Worm (Caenorhabditis elegans): ENCODE results near the gene cnk-1.

Gene cnk-1

ce11 chrIII:10314234-10314633, 43.2 kb downstream of the cnk-1 start:
- TF ChIP-seq ceh-36 (tag; optimal IDR thresholded peaks at IDR 0.05), result no peak
- no peak for TF ChIP-seq ceh-13 (GFP tag; optimal IDR thresholded peaks at IDR 0.05)

DNA sequence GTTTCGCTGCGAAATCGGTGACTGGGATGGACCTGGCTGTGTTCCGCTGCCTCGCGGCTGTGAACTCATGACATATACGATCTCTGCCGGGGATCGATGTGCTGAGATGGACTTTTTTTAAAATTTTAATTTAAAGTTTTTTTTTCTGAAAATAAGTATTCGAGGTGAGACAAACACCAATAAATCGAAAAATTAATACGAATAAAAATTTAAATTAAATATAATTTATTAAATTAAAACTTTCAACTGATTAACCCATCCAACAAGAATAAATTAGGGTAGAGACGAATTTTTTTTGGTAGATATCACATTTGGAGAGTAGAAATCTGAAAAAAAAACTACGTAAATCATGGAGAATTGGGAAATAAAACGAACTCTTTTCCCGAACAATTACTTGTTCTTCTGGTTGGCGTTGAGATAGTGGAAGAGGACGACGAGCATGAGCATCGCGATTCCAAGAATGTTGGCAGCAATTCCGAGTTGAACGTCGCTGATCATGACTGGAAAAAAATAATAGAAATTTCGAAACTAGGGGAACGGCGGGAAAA, 47.1 kb downstream of the cnk-1 start, which contains the start of the genes unc-50 and ostf-4:
TSS of gene unc-50 (minus strand) at position 101 of the 548 bp plus-strand sequence.
TSS of gene ostf-4 (minus strand) at position 498 of the 548 bp plus-strand sequence.
- TF ChIP-seq hmg-4 (GFP tag; optimal IDR thresholded peaks at IDR 0.05) (no peak), hmbx-1 (tag; optimal IDR thresholded peaks at IDR 0.05) (no peak), ceh-13 (GFP tag; optimal IDR thresholded peaks at IDR 0.05) (no peak), B0310.2 (tag; optimal IDR thresholded peaks at IDR 0.05) (no peak), flt-1 (GFP tag; IDR thresholded peaks at IDR 0.05) (no peak), ama-1 (optimal IDR thresholded peaks at IDR 0.05) (no peak), tbx-37 (GFP tag; conservative IDR thresholded peaks at IDR 0.05) (no peak), hnd-1 (tag; optimal IDR thresholded peaks at IDR 0.05) (no peak), tra-4 (tag; optimal IDR thresholded peaks at IDR 0.05) (no peak), tbx-11 (GFP tag; IDR thresholded peaks at IDR 0.05) (no peak), sea-1 (GFP tag; conservative IDR thresholded peaks at IDR 0.05) (no peak), pes-1 (GFP tag; IDR thresholded peaks at IDR 0.05) (no peak), scrt-1 (GFP tag; IDR thresholded peaks at IDR 0.05) (no peak)

DNA sequence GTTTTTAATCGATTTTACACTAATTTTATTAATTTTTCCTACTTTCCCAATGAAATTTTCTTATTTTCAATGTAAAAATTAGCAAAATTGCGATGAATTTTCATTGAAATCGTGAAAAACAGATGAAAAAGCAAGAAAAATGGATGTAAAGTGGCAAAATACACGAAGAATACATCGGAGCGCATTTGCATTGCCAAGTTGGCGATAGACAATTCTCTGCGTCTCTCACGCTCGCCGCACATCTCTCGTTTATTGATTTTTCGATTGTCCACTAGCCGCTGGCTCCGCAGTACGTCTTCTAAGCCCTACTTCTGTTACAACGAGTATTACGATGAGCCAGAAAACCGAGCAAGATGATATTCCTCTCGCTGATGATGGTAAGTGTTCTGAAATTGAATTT, 47.7 kb downstream of the cnk-1 start, which contains the start of gene unc-69:
TSS of gene unc-69 (plus strand) at position 185 of the 400 bp plus-strand sequence.
- no peak for TF ChIP-seq tra-4 (tag; optimal IDR thresholded peaks at IDR 0.05)

ce11 chrIII:10320788-10321187, 49.7 kb downstream of the cnk-1 start, which contains the start of gene sas-7:
sas-7 (plus strand) TSS chrIII:10321019.
- TF ChIP-seq B0310.2 (tag; optimal IDR thresholded peaks at IDR 0.05), result no peak
- TF ChIP-seq hmg-4 (GFP tag; optimal IDR thresholded peaks at IDR 0.05), result no peak
- TF ChIP-seq sea-1 (GFP tag; conservative IDR thresholded peaks at IDR 0.05), result no peak
- no peak for TF ChIP-seq ets-7 (tag; optimal IDR thresholded peaks at IDR 0.05)
- no peak for TF ChIP-seq tra-4 (tag; optimal IDR thresholded peaks at IDR 0.05)
- TF ChIP-seq flt-1 (GFP tag; IDR thresholded peaks at IDR 0.05), result no peak
- TF ChIP-seq ceh-13 (GFP tag; optimal IDR thresholded peaks at IDR 0.05), result no peak
- TF ChIP-seq hmbx-1 (tag; optimal IDR thresholded peaks at IDR 0.05), result no peak
- TF ChIP-seq scrt-1 (GFP tag; IDR thresholded peaks at IDR 0.05), result no peak

- no peak for TF ChIP-seq ama-1 (optimal IDR thresholded peaks at IDR 0.05)
- TF ChIP-seq B0310.2 (tag; optimal IDR thresholded peaks at IDR 0.05), result no peak
- TF ChIP-seq aly-1 (tag; optimal IDR thresholded peaks at IDR 0.05), result no peak
- TF ChIP-seq hnd-1 (tag; optimal IDR thresholded peaks at IDR 0.05), result no peak
- no peak for TF ChIP-seq pes-1 (GFP tag; IDR thresholded peaks at IDR 0.05)
- TF ChIP-seq hmg-4 (GFP tag; optimal IDR thresholded peaks at IDR 0.05), result no peak
- no peak for TF ChIP-seq scrt-1 (GFP tag; IDR thresholded peaks at IDR 0.05)
- no peak for TF ChIP-seq F13C5.2 (tag; optimal IDR thresholded peaks at IDR 0.05)
- TF ChIP-seq sea-1 (GFP tag; conservative IDR thresholded peaks at IDR 0.05), result no peak
- no peak for TF ChIP-seq flt-1 (GFP tag; IDR thresholded peaks at IDR 0.05)
- TF ChIP-seq tbx-37 (GFP tag; conservative IDR thresholded peaks at IDR 0.05), result no peak
These were observed 55.3 kb downstream of the cnk-1 start for ce11 chrIII:10326327-10326726.
